Worm (Caenorhabditis elegans) whole organism, early embryonic: ENCODE results near the gene nop-1.

ENCODE experiments used
- B0310.2 ChIP-seq: sonication (generic microtip); optimal IDR thresholded peaks from 2 replicates; lab custom pipeline; 2016; ENCODE audit warnings: mild to moderate bottlenecking, missing genetic modification characterization, missing compliant biosample characterization
- aly-1 ChIP-seq: sonication (generic microtip); optimal IDR thresholded peaks from 2 replicates; lab custom pipeline; 2016; ENCODE audit warnings: missing genetic modification characterization, missing compliant biosample characterization
- ama-1 ChIP-seq: fragments of 150-350 bp; optimal IDR thresholded peaks from 2 replicates; lab custom pipeline; 2014
- ceh-36 ChIP-seq: sonication (generic microtip); optimal IDR thresholded peaks from 2 replicates; lab custom pipeline; 2016; ENCODE audit warnings: missing genetic modification characterization, inconsistent platforms, missing compliant biosample characterization
- flt-1 ChIP-seq: fragments of 200-800 bp; sonication (Bioruptor generic); IDR thresholded peaks from 2 replicates; pipeline ENCODE4 v1.3.6; 2022; ENCODE audit warnings: missing genetic modification characterization, missing compliant biosample characterization
- hmbx-1 ChIP-seq: sonication (generic microtip); optimal IDR thresholded peaks from 2 replicates; lab custom pipeline; 2016; ENCODE audit warnings: mild to moderate bottlenecking, missing genetic modification characterization, missing compliant biosample characterization
- hmg-4 ChIP-seq: fragments of 200-800 bp; sonication (Bioruptor generic); optimal IDR thresholded peaks from 2 replicates; lab custom pipeline; 2018; ENCODE audit warnings: mild to moderate bottlenecking, missing genetic modification characterization, missing compliant biosample characterization
- hnd-1 ChIP-seq: sonication (generic microtip); optimal IDR thresholded peaks from 2 replicates; lab custom pipeline; 2016; ENCODE audit warnings: missing genetic modification characterization, missing compliant biosample characterization
- pes-1 ChIP-seq: fragments of 200-800 bp; sonication (Bioruptor generic); IDR thresholded peaks from 2 replicates; pipeline ENCODE4 v1.3.6; 2022; ENCODE audit warnings: missing genetic modification reagents, missing genetic modification characterization, missing compliant biosample characterization
- scrt-1 ChIP-seq: fragments of 200-800 bp; sonication (Bioruptor generic); IDR thresholded peaks from 2 replicates; pipeline ENCODE4 v1.3.6; 2022; ENCODE audit warnings: missing genetic modification characterization, missing compliant biosample characterization
- sea-1 ChIP-seq: fragments of 200-800 bp; sonication (Bioruptor generic); conservative IDR thresholded peaks from 2 replicates; pipeline ENCODE4 v1.3.6; 2022; ENCODE audit warnings: missing genetic modification characterization, missing compliant biosample characterization
- tbx-11 ChIP-seq: fragments of 200-800 bp; sonication (Bioruptor generic); IDR thresholded peaks from 2 replicates; pipeline ENCODE4 v1.3.6; 2022; ENCODE audit warnings: missing genetic modification characterization, missing compliant biosample characterization

- no peak for TF ChIP-seq tbx-11
- no peak for TF ChIP-seq ama-1 (lab: Kevin White, UChicago)
- no peak for TF ChIP-seq hnd-1 (tag; lab: Kevin White, UChicago)
- no peak for TF ChIP-seq pes-1 (GFP tag; lab: Robert Waterston, UW)
- no peak for TF ChIP-seq sea-1 (GFP tag; lab: Robert Waterston, UW)
- TF ChIP-seq hmg-4 (GFP tag; lab: Kevin White, UChicago), result no peak
- no peak for TF ChIP-seq B0310.2 (tag; lab: Kevin White, UChicago)
- TF ChIP-seq aly-1 (tag; lab: Kevin White, UChicago), result no peak
- no peak for TF ChIP-seq flt-1 (GFP tag; lab: Robert Waterston, UW)
- no peak for TF ChIP-seq hmbx-1 (tag; lab: Kevin White, UChicago)
- no peak for TF ChIP-seq ceh-36 (tag; lab: Kevin White, UChicago)
- no peak for TF ChIP-seq scrt-1 (GFP tag; lab: Robert Waterston, UW)
Observed at ce11 chrIII:5931433-5931994, 27.0 kb upstream of the nop-1 start, which contains the start of gene EGAP1.5.
